Worm (Caenorhabditis elegans): ENCODE measurements around the gene stip-1.

- no peak for TF ChIP-seq lir-3 (tag; optimal IDR thresholded peaks at IDR 0.05)
- TF ChIP-seq nhr-25 (tag; optimal IDR thresholded peaks at IDR 0.05; ENCODE audit: borderline replicate concordance, insufficient read depth): no peak
- TF ChIP-seq ceh-82 (tag; optimal IDR thresholded peaks at IDR 0.05): no peak
- no peak for TF ChIP-seq egl-27 (tag; optimal IDR thresholded peaks at IDR 0.05)
- no peak for TF ChIP-seq ama-1 (optimal IDR thresholded peaks at IDR 0.05)
- no peak for TF ChIP-seq fos-1 (tag; optimal IDR thresholded peaks at IDR 0.05)
These were observed 4.8 kb downstream of the stip-1 start, which contains the start of gene pro-2 for ce11 chrII:10345012-10345411.

Measured in whole organism, L4 larva.